Fruit fly (Drosophila melanogaster) whole organism, embryonic: ENCODE data around the gene Sgsh.
A peak's percentile ranks its signal among the peaks of the same experiment; 100 is the strongest.

Experiments used
- ATbp ChIP-seq: fragments of 200-800 bp; sonication (Bioruptor generic); optimal IDR thresholded peaks from 2 replicates; lab custom pipeline; 2017; ENCODE audit warnings: missing biosample characterization, mild to moderate bottlenecking, missing genetic modification characterization, missing genetic modification reagents
- Blimp-1 ChIP-seq: fragments of 200-800 bp; sonication (Bioruptor generic); optimal IDR thresholded peaks from 3 replicates; lab custom pipeline; 2018; ENCODE audit warnings: missing biosample characterization, missing genetic modification characterization, mild to moderate bottlenecking, moderate library complexity, missing genetic modification reagents
- BtbVII ChIP-seq: fragments of 200-800 bp; sonication (Bioruptor generic); optimal IDR thresholded peaks from 3 replicates; lab custom pipeline; 2017; ENCODE audit warnings: missing biosample characterization, mild to moderate bottlenecking, missing genetic modification characterization
- CG12659 ChIP-seq: fragments of 200-800 bp; sonication (Bioruptor generic); optimal IDR thresholded peaks from 3 replicates; lab custom pipeline; 2017; ENCODE audit warnings: mild to moderate bottlenecking, missing biosample characterization, missing genetic modification reagents, missing genetic modification characterization
- CG13123 ChIP-seq: fragments of 200-800 bp; sonication (Bioruptor generic); optimal IDR thresholded peaks from 2 replicates; lab custom pipeline; 2016; ENCODE audit warnings: missing biosample characterization, missing genetic modification characterization
- CG15696 ChIP-seq: fragments of 200-800 bp; sonication (Bioruptor generic); optimal IDR thresholded peaks from 2 replicates; lab custom pipeline; 2019; ENCODE audit warnings: missing biosample characterization, mild to moderate bottlenecking, missing genetic modification characterization, moderate library complexity
- CG1602 ChIP-seq: fragments of 200-800 bp; sonication (Bioruptor generic); optimal IDR thresholded peaks from 3 replicates; lab custom pipeline; 2016; ENCODE audit warnings: missing biosample characterization, missing genetic modification characterization
- CG17186 ChIP-seq: fragments of 200-800 bp; sonication (Bioruptor generic); optimal IDR thresholded peaks from 3 replicates; lab custom pipeline; 2017; ENCODE audit warnings: missing biosample characterization, missing genetic modification reagents, missing genetic modification characterization
- CG17328 ChIP-seq: fragments of 200-800 bp; sonication (Bioruptor generic); IDR thresholded peaks from 2 replicates; pipeline ENCODE4 v1.3.6; 2022; ENCODE audit warnings: missing biosample characterization, missing genetic modification characterization
- CG18262 ChIP-seq: fragments of 200-800 bp; optimal IDR thresholded peaks from 3 replicates; lab custom pipeline; 2019; ENCODE audit warnings: missing biosample characterization, mild to moderate bottlenecking, missing genetic modification characterization, moderate library complexity
- CG1832 ChIP-seq: fragments of 200-800 bp; sonication (Bioruptor generic); optimal IDR thresholded peaks from 2 replicates; lab custom pipeline; 2017; ENCODE audit warnings: missing biosample characterization, mild to moderate bottlenecking, missing genetic modification characterization, inconsistent platforms
- CG18619 ChIP-seq: fragments of 200-800 bp; sonication (Bioruptor generic); optimal IDR thresholded peaks from 3 replicates; lab custom pipeline; 2017; ENCODE audit warnings: missing biosample characterization, mild to moderate bottlenecking, missing genetic modification characterization
- CG32772 ChIP-seq: fragments of 200-800 bp; sonication (Bioruptor generic); IDR thresholded peaks from 2 replicates; pipeline ENCODE4 v1.3.6; 2022; ENCODE audit warnings: missing biosample characterization, missing genetic modification characterization
- CG6765 ChIP-seq: fragments of 200-800 bp; sonication (Bioruptor generic); optimal IDR thresholded peaks from 3 replicates; lab custom pipeline; 2017; ENCODE audit warnings: missing biosample characterization, mild to moderate bottlenecking, missing genetic modification characterization
- CG7357 ChIP-seq: fragments of 200-800 bp; sonication (Bioruptor generic); IDR thresholded peaks from 3 replicates; pipeline ENCODE4 v1.3.6; 2022; ENCODE audit warnings: missing biosample characterization, missing genetic modification characterization
- CG9817 ChIP-seq: fragments of 200-800 bp; sonication (Bioruptor generic); optimal IDR thresholded peaks from 2 replicates; lab custom pipeline; 2018; ENCODE audit warnings: missing biosample characterization, mild to moderate bottlenecking, missing genetic modification characterization, moderate library complexity
- CG9932 ChIP-seq: fragments of 200-800 bp; sonication (Bioruptor generic); IDR thresholded peaks from 2 replicates; pipeline ENCODE4 v1.3.6; 2022; ENCODE audit warnings: missing biosample characterization, missing genetic modification characterization
- CoRest ChIP-seq: fragments of 200-800 bp; sonication (Bioruptor generic); optimal IDR thresholded peaks from 3 replicates; lab custom pipeline; 2018; ENCODE audit warnings: missing biosample characterization, mild to moderate bottlenecking, missing genetic modification characterization, moderate library complexity
- Ets65A ChIP-seq: fragments of 200-800 bp; sonication (Bioruptor generic); peaks from one replicate; lab custom pipeline; 2016; ENCODE audit warnings: missing biosample characterization, missing genetic modification characterization
- Hr3 ChIP-seq: fragments of 200-800 bp; sonication (Bioruptor generic); optimal IDR thresholded peaks from 3 replicates; lab custom pipeline; 2016; ENCODE audit warnings: missing biosample characterization, missing genetic modification characterization
- Hsf ChIP-seq: fragments of 200-800 bp; sonication (Bioruptor generic); optimal IDR thresholded peaks from 3 replicates; lab custom pipeline; 2016; ENCODE audit warnings: missing biosample characterization, missing genetic modification characterization
- MTF-1 ChIP-seq: fragments of 200-800 bp; sonication (Bioruptor generic); optimal IDR thresholded peaks from 2 replicates; lab custom pipeline; 2018; ENCODE audit warnings: missing biosample characterization, mild to moderate bottlenecking, missing genetic modification characterization, borderline replicate concordance
- Meics ChIP-seq: fragments of 200-800 bp; sonication (Bioruptor generic); optimal IDR thresholded peaks from 2 replicates; lab custom pipeline; 2017; ENCODE audit warnings: missing biosample characterization, mild to moderate bottlenecking, missing genetic modification characterization
- Mrtf ChIP-seq: fragments of 200-800 bp; sonication (Bioruptor generic); IDR thresholded peaks from 3 replicates; pipeline ENCODE4 v1.3.6; 2022; ENCODE audit warnings: missing biosample characterization, missing genetic modification characterization
- NC2α ChIP-seq: fragments of 200-800 bp; sonication (Bioruptor generic); optimal IDR thresholded peaks from 2 replicates; lab custom pipeline; 2016; ENCODE audit warnings: missing biosample characterization, missing genetic modification characterization
- NFAT ChIP-seq: fragments of 200-800 bp; sonication (Bioruptor generic); IDR thresholded peaks from 2 replicates; pipeline ENCODE4 v1.3.6; 2022; ENCODE audit warnings: missing biosample characterization, missing genetic modification characterization
- Neu2 ChIP-seq: fragments of 200-800 bp; sonication (Bioruptor generic); optimal IDR thresholded peaks from 3 replicates; lab custom pipeline; 2016; ENCODE audit warnings: missing biosample characterization, missing genetic modification characterization, borderline replicate concordance
- Ptx1 ChIP-seq: fragments of 200-800 bp; sonication (Bioruptor generic); IDR thresholded peaks from 2 replicates; pipeline ENCODE4 v1.3.6; 2022; ENCODE audit warnings: missing biosample characterization, missing genetic modification characterization
- Scr ChIP-seq: fragments of 200-800 bp; sonication (Bioruptor generic); IDR thresholded peaks from 2 replicates; pipeline ENCODE4 v1.3.6; 2022; ENCODE audit warnings: missing biosample characterization, missing genetic modification characterization; ENCODE audit not compliant: partially characterized antibody
- Spps ChIP-seq: fragments of 200-800 bp; sonication (Bioruptor generic); optimal IDR thresholded peaks from 2 replicates; lab custom pipeline; 2018; ENCODE audit warnings: missing biosample characterization, mild to moderate bottlenecking, missing genetic modification characterization
- br ChIP-seq: fragments of >200 bp; optimal IDR thresholded peaks from 2 replicates; lab custom pipeline; 2017
- croc ChIP-seq: fragments of 200-800 bp; sonication (Bioruptor generic); conservative IDR thresholded peaks from 3 replicates; pipeline ENCODE4 v1.3.6; 2022; ENCODE audit warnings: missing biosample characterization, missing genetic modification characterization
- da ChIP-seq: fragments of 200-800 bp; sonication (Bioruptor generic); optimal IDR thresholded peaks from 2 replicates; lab custom pipeline; 2016; ENCODE audit warnings: missing biosample characterization, missing genetic modification characterization
- ems ChIP-seq: fragments of 200-800 bp; sonication (Bioruptor generic); optimal IDR thresholded peaks from 3 replicates; lab custom pipeline; 2016; ENCODE audit warnings: missing biosample characterization, missing genetic modification characterization
- esg ChIP-seq: fragments of 200-800 bp; sonication (Bioruptor generic); conservative IDR thresholded peaks from 2 replicates; pipeline ENCODE4 v1.3.6; 2022; ENCODE audit warnings: missing biosample characterization, missing genetic modification characterization
- fru ChIP-seq: fragments of >200 bp; optimal IDR thresholded peaks from 2 replicates; lab custom pipeline; 2017
- gcm2 ChIP-seq: fragments of 200-800 bp; sonication (Bioruptor generic); optimal IDR thresholded peaks from 2 replicates; lab custom pipeline; 2016; ENCODE audit warnings: missing biosample characterization, missing genetic modification characterization
- jigr1 ChIP-seq: fragments of 200-800 bp; sonication (Bioruptor generic); IDR thresholded peaks from 3 replicates; pipeline ENCODE4 v1.3.6; 2022; ENCODE audit warnings: missing biosample characterization, missing genetic modification characterization
- ken ChIP-seq: fragments of 200-800 bp; sonication (Bioruptor generic); IDR thresholded peaks from 3 replicates; pipeline ENCODE4 v1.3.6; 2022; ENCODE audit warnings: missing biosample characterization, missing genetic modification characterization
- nerfin-2 ChIP-seq: fragments of 200-800 bp; sonication (Bioruptor generic); IDR thresholded peaks from 2 replicates; pipeline ENCODE4 v1.3.6; 2022; ENCODE audit warnings: missing biosample characterization, missing genetic modification characterization; ENCODE audit not compliant: partially characterized antibody
- org-1 ChIP-seq: fragments of 200-800 bp; sonication (Bioruptor generic); optimal IDR thresholded peaks from 2 replicates; lab custom pipeline; 2017; ENCODE audit warnings: missing biosample characterization, missing genetic modification characterization
- pb ChIP-seq: fragments of 200-800 bp; sonication (Bioruptor generic); optimal IDR thresholded peaks from 3 replicates; lab custom pipeline; 2016; ENCODE audit warnings: missing biosample characterization, missing genetic modification characterization
- sc ChIP-seq, 3 experiments: fragments of >200 bp in 2 of 3; fragments of 200-800 bp in 1 of 3; sonication (Bioruptor generic) in 1 of 3; optimal IDR thresholded peaks; 2 replicates in 2 of 3; 3 replicates in 1 of 3; lab custom pipeline; 2017; ENCODE audit warnings: mild to moderate bottlenecking in 1 of 3, missing biosample characterization in 1 of 3, missing genetic modification characterization in 1 of 3, missing genetic modification reagents in 1 of 3
- sima ChIP-seq: fragments of 200-800 bp; sonication (Bioruptor generic); optimal IDR thresholded peaks from 2 replicates; lab custom pipeline; 2016; ENCODE audit warnings: missing biosample characterization, missing genetic modification characterization
- ssp ChIP-seq: fragments of 200-800 bp; sonication (Bioruptor generic); IDR thresholded peaks from 2 replicates; pipeline ENCODE4 v1.3.6; 2022; ENCODE audit warnings: missing biosample characterization, missing genetic modification characterization
- stwl ChIP-seq: fragments of 200-800 bp; sonication (Bioruptor generic); optimal IDR thresholded peaks from 3 replicates; lab custom pipeline; 2018; ENCODE audit warnings: missing biosample characterization, mild to moderate bottlenecking, missing genetic modification characterization, moderate library complexity
- tll ChIP-seq, 2 experiments: fragments of 200-800 bp in 1 of 2; fragments of >200 bp in 1 of 2; sonication (Bioruptor generic) in 1 of 2; optimal IDR thresholded peaks; 2 replicates each; lab custom pipeline; 2017 to 2019; ENCODE audit warnings: missing biosample characterization in 2 of 2, missing genetic modification characterization in 2 of 2, mild to moderate bottlenecking in 1 of 2, moderate library complexity in 1 of 2
- toy ChIP-seq: fragments of 200-800 bp; sonication (Bioruptor generic); IDR thresholded peaks from 2 replicates; pipeline ENCODE4 v1.3.6; 2022; ENCODE audit warnings: missing biosample characterization, missing genetic modification characterization
- trem ChIP-seq: fragments of 200-800 bp; optimal IDR thresholded peaks from 3 replicates; lab custom pipeline; 2019; ENCODE audit warnings: missing biosample characterization, mild to moderate bottlenecking, missing genetic modification characterization, moderate library complexity

Gene Sgsh

DNA sequence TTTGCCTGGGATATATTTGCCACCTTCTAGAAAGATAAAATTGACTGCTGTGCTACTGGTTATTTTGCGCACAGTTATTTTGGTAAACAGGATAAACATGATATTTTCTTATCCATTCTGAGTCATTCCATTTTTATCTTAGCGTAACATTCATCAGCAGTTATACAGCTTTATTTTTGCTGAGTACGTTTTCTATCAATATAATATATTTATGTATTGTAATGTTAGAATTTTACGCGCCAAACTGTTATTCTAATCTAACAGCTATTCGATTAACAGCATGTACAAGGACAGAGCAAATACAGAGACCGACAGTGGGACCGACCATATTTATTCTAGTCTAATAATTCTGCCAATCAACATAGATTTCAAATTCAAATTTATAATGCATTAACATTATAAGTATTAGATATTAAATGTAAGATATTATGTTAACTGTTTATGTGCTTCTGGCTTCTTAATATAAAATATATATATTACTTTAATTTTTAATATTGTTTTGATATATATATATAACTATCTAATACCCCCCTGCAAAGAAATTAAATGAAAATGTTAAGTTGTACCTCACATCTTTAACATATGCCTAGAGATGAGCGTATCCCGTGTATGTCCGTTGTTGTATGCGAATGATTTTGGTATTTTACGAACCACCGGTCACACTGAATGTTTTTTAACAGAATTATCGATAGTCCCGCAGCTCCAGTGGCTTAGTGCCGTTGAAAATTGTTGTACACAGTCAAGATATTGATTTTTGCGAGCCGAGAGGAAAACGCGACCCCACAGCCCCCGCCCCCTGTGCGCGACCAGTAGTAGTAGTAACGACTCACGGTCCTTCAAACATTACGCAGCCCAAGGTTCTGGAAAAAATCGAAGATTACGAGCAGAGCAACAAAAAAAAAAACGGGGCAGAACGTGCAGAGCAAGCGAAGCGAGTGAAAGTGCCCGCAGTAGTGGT is 6.5 kb downstream of the Sgsh start, which contains the start of gene EndoA:
Gene EndoA (plus strand): TSS at position 689 of the 958 bp plus-strand sequence.
- TF ChIP-seq CG17186 (no peak), tll (GFP tag; optimal IDR thresholded peaks at IDR 0.05; lab: Kevin White, UChicago) (peak in 1 of 2 experiments; percentile 34), gcm2 (GFP tag; lab: Kevin White, UChicago) (no peak), CG7357 (GFP tag; lab: Robert Waterston, UW) (no peak), CG9817 (tag; lab: Kevin White, UChicago) (no peak), CG17328 (GFP tag; lab: Robert Waterston, UW) (no peak), Neu2 (GFP tag; lab: Kevin White, UChicago) (no peak), Hsf (peak; percentile 5), CG1602 (peak; percentile 2), CG32772 (0 out of 2 replicates have a peak, but pooled peaks have one; percentile 13), Ptx1 (GFP tag; lab: Robert Waterston, UW) (peak; percentile 54; the same call in 1 of the 2 replicates), CG13123 (no peak), org-1 (GFP tag; lab: Kevin White, UChicago) (no peak), fru (lab: Kevin White, UChicago) (no peak), stwl (tag; lab: Kevin White, UChicago) (peak; percentile 78), CG15696 (tag; lab: Kevin White, UChicago) (peak; percentile 45), CG1832 (GFP tag; lab: Kevin White, UChicago) (no peak), sc (optimal IDR thresholded peaks at IDR 0.05; lab: Kevin White, UChicago) (no peak), sc (GFP tag; optimal IDR thresholded peaks at IDR 0.05; lab: Kevin White, UChicago) (no peak), CG18262 (peak; percentile 76), ssp (no peak), esg (GFP tag; lab: Robert Waterston, UW) (no peak), Mrtf (GFP tag; lab: Robert Waterston, UW) (no peak), Scr (GFP tag; lab: Robert Waterston, UW) (peak; percentile 76), trem (peak; percentile 49), da (no peak), CG12659 (peak; percentile 83), Meics (GFP tag; lab: Kevin White, UChicago) (peak; percentile 61), ems (GFP tag; lab: Kevin White, UChicago) (no peak), NFAT (GFP tag; lab: Robert Waterston, UW) (peak; percentile 24; the same call in 1 of the 2 replicates), CG6765 (GFP tag; lab: Kevin White, UChicago) (no peak), nerfin-2 (GFP tag; lab: Robert Waterston, UW) (no peak; the same call in 1 of the 2 replicates), br (lab: Kevin White, UChicago) (no peak), Ets65A (GFP tag; lab: Kevin White, UChicago) (no peak), NC2α (GFP tag; lab: Kevin White, UChicago) (no peak), CoRest (tag; lab: Kevin White, UChicago) (peak; percentile 65), Spps (tag; lab: Kevin White, UChicago) (no peak), ATbp (peak; percentile 2), MTF-1 (GFP tag; lab: Kevin White, UChicago) (no peak), croc (GFP tag; lab: Robert Waterston, UW) (no peak), CG18619 (GFP tag; lab: Kevin White, UChicago) (no peak), jigr1 (GFP tag; lab: Robert Waterston, UW) (no peak), pb (GFP tag; lab: Kevin White, UChicago) (no peak), Blimp-1 (GFP tag; lab: Kevin White, UChicago) (peak; percentile 80), ken (GFP tag; lab: Robert Waterston, UW) (no peak), BtbVII (GFP tag; lab: Kevin White, UChicago) (no peak), Hr3 (GFP tag; lab: Kevin White, UChicago) (peak; percentile 31), sima (GFP tag; lab: Kevin White, UChicago) (no peak), toy (no peak), CG9932 (peak; percentile 63; the same call in 1 of the 2 replicates)
